Worm (Caenorhabditis elegans) whole organism, mixed stage, embryonic: ENCODE results near the gene clec-260.

ENCODE experiments used
- lin-13 ChIP-seq: fragments of 150-350 bp; optimal IDR thresholded peaks from 2 replicates; lab custom pipeline; 2014; ENCODE audit warnings: missing biosample characterization, missing genetic modification characterization
- mep-1 ChIP-seq: fragments of 150-350 bp; optimal IDR thresholded peaks from 2 replicates; lab custom pipeline; 2017; ENCODE audit warnings: missing biosample characterization, missing genetic modification reagents, missing genetic modification characterization, inconsistent platforms
- nhr-12 ChIP-seq: fragments of 150-350 bp; optimal IDR thresholded peaks from 2 replicates; lab custom pipeline; 2014; ENCODE audit warnings: missing biosample characterization, missing genetic modification characterization
- nhr-28 ChIP-seq: fragments of 150-350 bp; optimal IDR thresholded peaks from 2 replicates; lab custom pipeline; 2014; ENCODE audit warnings: missing biosample characterization, missing genetic modification characterization
- nhr-76 ChIP-seq: sonication (generic microtip); optimal IDR thresholded peaks from 2 replicates; lab custom pipeline; 2017; ENCODE audit warnings: missing biosample characterization, missing genetic modification characterization
- ztf-11 ChIP-seq: fragments of 150-350 bp; optimal IDR thresholded peaks from 2 replicates; lab custom pipeline; 2014; ENCODE audit warnings: missing biosample characterization, missing genetic modification characterization

- no peak for TF ChIP-seq mep-1 (tag; lab: Kevin White, UChicago)
- TF ChIP-seq nhr-28 (tag; lab: Kevin White, UChicago) = no peak
- no peak for TF ChIP-seq nhr-76 (tag; lab: Kevin White, UChicago)
- TF ChIP-seq lin-13 (tag; lab: Kevin White, UChicago) = no peak
- TF ChIP-seq ztf-11 (tag; lab: Kevin White, UChicago) = no peak
- no peak for TF ChIP-seq nhr-12 (tag; lab: Kevin White, UChicago)
These were observed 49.2 kb downstream of the clec-260 start for ce11 chrV:19936945-19937344.
